Worm (Caenorhabditis elegans) whole organism, young adult: ENCODE measurements around the gene kel-1.

Experiments used
- C06A6.2 ChIP-seq: fragments of 200-800 bp; sonication (Bioruptor generic); conservative IDR thresholded peaks from 2 replicates; pipeline ENCODE4 v1.3.6; 2022; ENCODE audit warnings: missing genetic modification characterization, missing compliant biosample characterization
- C17E4.6 ChIP-seq: fragments of 200-800 bp; sonication (Bioruptor generic); IDR thresholded peaks from 2 replicates; pipeline ENCODE4 v1.3.6; 2022; ENCODE audit warnings: missing genetic modification reagents, missing genetic modification characterization, missing compliant biosample characterization
- D2030.7 ChIP-seq: fragments of 200-800 bp; sonication (Bioruptor generic); IDR thresholded peaks from 2 replicates; pipeline ENCODE4 v1.3.6; 2022; ENCODE audit warnings: missing genetic modification reagents, missing genetic modification characterization, missing compliant biosample characterization
- F22D6.2 ChIP-seq: sonication (generic microtip); optimal IDR thresholded peaks from 2 replicates; lab custom pipeline; 2016; ENCODE audit warnings: mild to moderate bottlenecking, missing genetic modification characterization, missing compliant biosample characterization
- F37B4.10 ChIP-seq: fragments of 200-800 bp; sonication (Bioruptor generic); IDR thresholded peaks from 2 replicates; pipeline ENCODE4 v1.3.6; 2022; ENCODE audit warnings: missing genetic modification characterization, missing compliant biosample characterization
- K12H6.12 ChIP-seq: fragments of 200-800 bp; sonication (Bioruptor generic); optimal IDR thresholded peaks from 2 replicates; lab custom pipeline; 2018; ENCODE audit warnings: mild to moderate bottlenecking, missing genetic modification characterization, missing compliant biosample characterization
- T07F8.4 ChIP-seq: sonication (generic microtip); optimal IDR thresholded peaks from 2 replicates; lab custom pipeline; 2016; ENCODE audit warnings: mild to moderate bottlenecking, missing genetic modification characterization, moderate library complexity, missing compliant biosample characterization
- Y67H2A.10 ChIP-seq: fragments of 200-800 bp; sonication (Bioruptor generic); conservative IDR thresholded peaks from 2 replicates; pipeline ENCODE4 v1.3.6; 2022; ENCODE audit warnings: missing genetic modification reagents, missing genetic modification characterization, missing compliant biosample characterization
- aptf-3 ChIP-seq: fragments of 200-800 bp; sonication (Bioruptor generic); IDR thresholded peaks from 2 replicates; pipeline ENCODE4 v1.3.6; 2022; ENCODE audit warnings: missing genetic modification characterization, missing compliant biosample characterization
- atf-7 ChIP-seq: sonication (generic microtip); optimal IDR thresholded peaks from 2 replicates; lab custom pipeline; 2017; ENCODE audit warnings: mild to moderate bottlenecking, missing genetic modification characterization, missing compliant biosample characterization
- athp-1 ChIP-seq: sonication (generic microtip); optimal IDR thresholded peaks from 2 replicates; lab custom pipeline; 2017; ENCODE audit warnings: mild to moderate bottlenecking, missing genetic modification characterization, missing compliant biosample characterization
- attf-3 ChIP-seq: fragments of 200-800 bp; sonication (Bioruptor generic); conservative IDR thresholded peaks from 2 replicates; pipeline ENCODE4 v1.3.6; 2022; ENCODE audit warnings: missing genetic modification reagents, missing genetic modification characterization, missing compliant biosample characterization
- cebp-1 ChIP-seq, 2 experiments: fragments of 200-800 bp in 1 of 2; sonication (Bioruptor generic) in 1 of 2; sonication (generic microtip) in 1 of 2; IDR thresholded peaks in 1 of 2; optimal IDR thresholded peaks in 1 of 2; 2 replicates each; pipeline versions ENCODE4 v1.3.6 to Lab custom; 2017 to 2022; ENCODE audit warnings: missing compliant biosample characterization in 2 of 2, missing genetic modification characterization in 2 of 2, mild to moderate bottlenecking in 1 of 2, missing genetic modification reagents in 1 of 2, moderate library complexity in 1 of 2
- ceh-100 ChIP-seq: fragments of 200-800 bp; sonication (Bioruptor generic); IDR thresholded peaks from 2 replicates; pipeline ENCODE4 v1.3.6; 2022; ENCODE audit warnings: missing genetic modification reagents, missing genetic modification characterization, missing compliant biosample characterization
- dpff-1 ChIP-seq: sonication (generic microtip); optimal IDR thresholded peaks from 2 replicates; lab custom pipeline; 2017; ENCODE audit warnings: mild to moderate bottlenecking, missing genetic modification characterization, missing compliant biosample characterization
- fkh-3 ChIP-seq: sonication (generic microtip); optimal IDR thresholded peaks from 2 replicates; lab custom pipeline; 2016; ENCODE audit warnings: mild to moderate bottlenecking, missing genetic modification characterization, missing compliant biosample characterization
- hlh-26 ChIP-seq: fragments of 200-800 bp; sonication (Bioruptor generic); conservative IDR thresholded peaks from 2 replicates; pipeline ENCODE4 v1.3.6; 2022; ENCODE audit warnings: missing genetic modification reagents, missing genetic modification characterization, missing compliant biosample characterization
- hmg-1.2 ChIP-seq: fragments of 200-800 bp; sonication (Bioruptor generic); IDR thresholded peaks from 2 replicates; pipeline ENCODE4 v1.3.6; 2022; ENCODE audit warnings: missing genetic modification reagents, missing genetic modification characterization, missing compliant biosample characterization
- hsf-1 ChIP-seq: fragments of 200-800 bp; sonication (Bioruptor generic); IDR thresholded peaks from 2 replicates; pipeline ENCODE4 v1.3.6; 2022; ENCODE audit warnings: missing genetic modification reagents, missing genetic modification characterization, missing compliant biosample characterization
- lin-26 ChIP-seq: fragments of 200-800 bp; sonication (Bioruptor generic); IDR thresholded peaks from 2 replicates; pipeline ENCODE4 v1.3.6; 2022; ENCODE audit warnings: missing genetic modification reagents, missing genetic modification characterization, missing compliant biosample characterization
- madf-6 ChIP-seq: fragments of 200-800 bp; sonication (Bioruptor generic); IDR thresholded peaks from 2 replicates; pipeline ENCODE4 v1.3.6; 2022; ENCODE audit warnings: missing genetic modification reagents, missing genetic modification characterization, missing compliant biosample characterization
- nfya-1 ChIP-seq: sonication (generic microtip); optimal IDR thresholded peaks from 2 replicates; lab custom pipeline; 2017; ENCODE audit warnings: antibody characterized with exemption, missing compliant biosample characterization, missing genetic modification characterization, borderline replicate concordance; ENCODE audit not compliant: insufficient read depth
- nfya-2 ChIP-seq: fragments of 200-800 bp; sonication (Bioruptor generic); IDR thresholded peaks from 2 replicates; pipeline ENCODE4 v1.3.6; 2022; ENCODE audit warnings: missing genetic modification reagents, missing genetic modification characterization, missing compliant biosample characterization
- nhr-179 ChIP-seq: sonication (generic microtip); optimal IDR thresholded peaks from 2 replicates; lab custom pipeline; 2016; ENCODE audit warnings: mild to moderate bottlenecking, missing genetic modification characterization, missing compliant biosample characterization
- nhr-80 ChIP-seq: sonication (generic microtip); optimal IDR thresholded peaks from 2 replicates; lab custom pipeline; 2016; ENCODE audit warnings: missing genetic modification characterization, missing compliant biosample characterization
- pbrm-1 ChIP-seq: fragments of 200-800 bp; sonication (Bioruptor generic); IDR thresholded peaks from 2 replicates; pipeline ENCODE4 v1.3.6; 2022; ENCODE audit warnings: missing genetic modification reagents, missing genetic modification characterization, missing compliant biosample characterization
- pha-4 ChIP-seq: fragments of 150-350 bp; sonication (generic microtip); optimal IDR thresholded peaks from 2 replicates; lab custom pipeline; 2014; ENCODE audit warnings: missing biosample characterization, missing genetic modification reagents, missing genetic modification characterization
- rec-8 ChIP-seq, 2 experiments: sonication (generic microtip); optimal IDR thresholded peaks; 2 replicates each; lab custom pipeline; 2016; ENCODE audit warnings: mild to moderate bottlenecking in 2 of 2, missing genetic modification characterization in 2 of 2, missing genetic modification reagents in 2 of 2, missing genotype in 2 of 2, missing biosample characterization in 1 of 2, missing compliant biosample characterization in 1 of 2, moderate library complexity in 1 of 2
- repo-1 ChIP-seq: sonication (generic microtip); optimal IDR thresholded peaks from 2 replicates; lab custom pipeline; 2017; ENCODE audit warnings: mild to moderate bottlenecking, missing genetic modification characterization, missing compliant biosample characterization
- sdz-38 ChIP-seq: sonication (generic microtip); optimal IDR thresholded peaks from 2 replicates; lab custom pipeline; 2016; ENCODE audit warnings: missing genotype, missing genetic modification characterization, missing compliant biosample characterization
- sea-2 ChIP-seq: fragments of 200-800 bp; sonication (Bioruptor generic); IDR thresholded peaks from 2 replicates; pipeline ENCODE4 v1.3.6; 2022; ENCODE audit warnings: missing genetic modification characterization, missing compliant biosample characterization
- snpc-1.1 ChIP-seq: sonication (generic microtip); optimal IDR thresholded peaks from 2 replicates; lab custom pipeline; 2017; ENCODE audit warnings: missing genetic modification characterization, mild to moderate bottlenecking, missing compliant biosample characterization, antibody characterized with exemption, moderate library complexity, missing genotype, missing genetic modification reagents; ENCODE audit not compliant: insufficient read depth
- snpc-3.4 ChIP-seq: sonication (generic microtip); optimal IDR thresholded peaks from 2 replicates; lab custom pipeline; 2017; ENCODE audit warnings: missing genetic modification characterization, mild to moderate bottlenecking, missing compliant biosample characterization, antibody characterized with exemption, moderate library complexity, missing genotype, missing genetic modification reagents
- somi-1 ChIP-seq: fragments of 200-800 bp; sonication (Bioruptor generic); optimal IDR thresholded peaks from 2 replicates; lab custom pipeline; 2018; ENCODE audit warnings: mild to moderate bottlenecking, missing genetic modification characterization, missing compliant biosample characterization
- sptf-2 ChIP-seq: fragments of 200-800 bp; sonication (Bioruptor generic); optimal IDR thresholded peaks from 2 replicates; lab custom pipeline; 2018; ENCODE audit warnings: mild to moderate bottlenecking, missing genetic modification characterization, missing compliant biosample characterization
- tlf-1 ChIP-seq: fragments of 200-800 bp; sonication (Bioruptor generic); optimal IDR thresholded peaks from 2 replicates; lab custom pipeline; 2018; ENCODE audit warnings: mild to moderate bottlenecking, missing genetic modification characterization, missing compliant biosample characterization
- unc-62 ChIP-seq: fragments of 150-350 bp; optimal IDR thresholded peaks from 2 replicates; lab custom pipeline; 2014; ENCODE audit warnings: missing biosample characterization, missing genetic modification reagents, missing genetic modification characterization
- xnd-1 ChIP-seq: sonication (generic microtip); optimal IDR thresholded peaks from 2 replicates; lab custom pipeline; 2016; ENCODE audit warnings: missing genotype, missing genetic modification reagents, missing genetic modification characterization, missing compliant biosample characterization
- zfh-2 ChIP-seq: fragments of 200-800 bp; sonication (Bioruptor generic); conservative IDR thresholded peaks from 2 replicates; pipeline ENCODE4 v1.3.6; 2022; ENCODE audit warnings: missing genetic modification reagents, missing genetic modification characterization, missing compliant biosample characterization
- ztf-22 ChIP-seq: fragments of 200-800 bp; sonication (Bioruptor generic); optimal IDR thresholded peaks from 2 replicates; lab custom pipeline; 2018; ENCODE audit warnings: mild to moderate bottlenecking, missing genetic modification characterization, moderate library complexity, missing compliant biosample characterization
- ztf-26 ChIP-seq: sonication (generic microtip); optimal IDR thresholded peaks from 2 replicates; lab custom pipeline; 2017; ENCODE audit warnings: missing genetic modification characterization, missing compliant biosample characterization
- ztf-6 ChIP-seq: fragments of 200-800 bp; sonication (Bioruptor generic); IDR thresholded peaks from 2 replicates; pipeline ENCODE4 v1.3.6; 2022; ENCODE audit warnings: missing genetic modification reagents, missing genetic modification characterization, missing compliant biosample characterization

kel-1 gene

DNA sequence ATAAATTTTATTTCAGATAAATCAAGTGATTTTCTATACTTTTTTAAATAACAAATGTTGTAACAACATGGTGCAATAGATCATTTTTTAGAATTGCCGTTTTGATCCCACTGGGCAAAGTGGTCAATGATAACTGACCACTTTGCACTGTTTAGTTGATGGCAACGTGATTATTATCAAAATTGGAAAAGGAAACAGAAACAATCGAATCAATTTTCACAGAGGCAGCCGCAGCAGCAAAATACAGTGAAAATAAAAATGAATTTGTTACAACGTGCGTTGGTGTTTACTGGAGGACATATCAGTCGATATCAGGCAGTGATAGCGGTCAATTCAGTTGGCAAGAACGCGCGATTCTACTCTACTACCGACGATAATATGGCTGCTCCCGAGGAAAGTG, 17.0 kb downstream of the kel-1 start, which contains the start of gene VF13D12L.3:
VF13D12L.3 (plus strand) TSS at position 223 of the 400 bp plus-strand sequence.
- no peak for TF ChIP-seq K12H6.12 (tag; lab: Kevin White, UChicago)
- no peak for TF ChIP-seq nfya-2 (GFP tag; lab: Robert Waterston, UW)
- TF ChIP-seq nhr-179, result no peak
- TF ChIP-seq unc-62 (GFP tag; lab: Kevin White, UChicago), result no peak
- TF ChIP-seq hsf-1 (GFP tag; lab: Robert Waterston, UW), result 0 out of 2 replicates have a peak, but pooled peaks have one; percentile 10
- no peak for TF ChIP-seq dpff-1
- TF ChIP-seq C17E4.6 (GFP tag; lab: Robert Waterston, UW), result no peak
- TF ChIP-seq F37B4.10 (GFP tag; lab: Robert Waterston, UW), result no peak
- TF ChIP-seq C06A6.2 (GFP tag; lab: Robert Waterston, UW), result no peak
- no peak for TF ChIP-seq nfya-1 (tag; lab: Kevin White, UChicago)
- TF ChIP-seq nhr-80 (tag; lab: Kevin White, UChicago), result peak; percentile 60
- no peak for TF ChIP-seq atf-7 (tag; lab: Kevin White, UChicago)
- TF ChIP-seq Y67H2A.10 (GFP tag; lab: Robert Waterston, UW), result no peak

DNA sequence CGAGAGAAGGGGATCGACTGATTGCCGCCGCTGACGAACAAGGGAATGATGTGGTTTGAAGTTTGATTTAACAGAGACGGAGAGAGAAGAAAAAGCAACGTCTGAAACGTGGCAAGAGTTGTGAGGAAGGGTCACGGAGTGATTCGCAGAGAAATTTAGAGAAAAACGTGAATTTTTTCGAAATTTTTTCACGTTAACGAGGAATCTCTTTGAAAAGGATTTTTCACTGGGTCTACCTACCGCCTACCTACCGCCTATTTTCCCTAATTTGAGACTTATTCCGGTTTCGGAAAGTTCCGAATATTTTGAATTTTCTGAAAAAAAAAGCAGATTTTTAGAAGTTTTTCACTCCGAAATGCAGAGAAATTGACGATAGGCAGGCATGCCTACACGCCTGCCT, 20.7 kb downstream of the kel-1 start, which contains the start of gene fcmt-1:
fcmt-1 (minus strand) TSS at position 101 of the 400 bp plus-strand sequence.
- no peak for TF ChIP-seq madf-6
- TF ChIP-seq attf-3, result no peak

DNA sequence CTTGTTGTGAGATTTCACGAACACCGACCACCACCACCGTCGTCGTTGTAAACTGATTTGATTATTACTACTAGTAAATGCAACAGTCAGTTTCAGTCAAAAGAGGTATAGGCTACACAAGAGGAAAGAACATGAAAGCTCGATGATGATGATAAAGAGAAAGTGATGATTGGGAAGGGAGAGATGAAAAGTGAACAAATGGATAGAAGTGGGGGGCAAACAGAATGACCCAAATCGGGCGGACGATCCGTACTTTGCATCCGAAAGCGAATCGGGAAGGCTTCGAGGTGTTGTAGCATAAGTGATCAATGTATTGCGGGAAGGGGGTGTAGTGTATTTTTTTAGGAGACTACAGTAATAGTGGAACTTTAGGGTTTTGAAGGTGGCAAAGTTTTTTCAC, 22.0 kb downstream of the kel-1 start:
- no peak for TF ChIP-seq ztf-22 (GFP tag; lab: Kevin White, UChicago)
- no peak for TF ChIP-seq tlf-1
- TF ChIP-seq lin-26 (GFP tag; lab: Robert Waterston, UW), result no peak

DNA sequence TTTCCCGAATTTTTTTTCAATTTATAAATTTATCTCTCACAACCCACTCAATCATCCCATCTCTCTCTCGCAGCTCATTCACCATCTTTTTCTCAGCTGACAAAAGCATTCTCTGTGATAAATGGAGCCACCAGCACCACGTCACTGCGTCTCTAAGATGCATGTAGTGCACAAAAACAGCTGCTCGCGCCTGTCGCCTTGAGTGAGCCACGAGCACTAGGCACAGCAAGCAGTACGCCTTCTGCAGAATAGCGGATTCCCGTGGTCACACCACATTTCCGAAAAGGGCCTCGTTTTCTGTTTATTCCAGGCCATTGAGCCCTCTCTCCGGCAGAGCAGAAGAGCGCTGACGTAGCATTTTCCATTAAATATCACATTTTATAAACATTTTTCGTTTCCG, 24.8 kb downstream of the kel-1 start, which contains the start of gene F13D12.10:
F13D12.10 (plus strand) TSS at position 231 of the 400 bp plus-strand sequence.
- TF ChIP-seq zfh-2 (GFP tag; lab: Robert Waterston, UW), result peak; percentile 75
- TF ChIP-seq sptf-2 (GFP tag; lab: Kevin White, UChicago), result no peak
- TF ChIP-seq cebp-1 (GFP tag; IDR thresholded peaks at IDR 0.05; lab: Robert Waterston, UW), result no peak
- TF ChIP-seq cebp-1 (tag; optimal IDR thresholded peaks at IDR 0.05; lab: Kevin White, UChicago), result peak; percentile 6
- TF ChIP-seq ztf-26, result no peak
- TF ChIP-seq somi-1, result peak; percentile 47

DNA sequence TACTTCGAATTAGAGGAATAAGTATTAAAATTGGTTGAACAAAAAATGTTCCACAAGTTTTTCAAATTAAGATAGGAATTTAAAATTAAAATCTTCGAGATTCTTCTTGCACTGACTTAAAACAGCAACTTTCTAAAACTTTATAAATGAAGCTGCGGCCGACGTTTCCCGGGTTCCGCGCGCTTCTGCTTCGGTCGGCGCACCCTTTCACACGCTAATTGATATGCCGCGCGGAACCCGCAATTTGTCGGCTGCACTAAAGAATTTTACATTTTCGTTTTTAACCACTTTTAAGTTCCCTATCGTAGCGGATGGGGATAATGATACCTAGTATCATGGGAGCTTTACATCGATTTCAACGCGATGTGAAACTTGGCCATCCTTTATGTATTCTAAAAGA, 26.0 kb downstream of the kel-1 start:
- TF ChIP-seq C17E4.6 (GFP tag; lab: Robert Waterston, UW) (no peak), ztf-6 (GFP tag; lab: Robert Waterston, UW) (no peak), dpff-1 (no peak), hlh-26 (GFP tag; lab: Robert Waterston, UW) (no peak), athp-1 (no peak), D2030.7 (GFP tag; lab: Robert Waterston, UW) (no peak), C06A6.2 (GFP tag; lab: Robert Waterston, UW) (no peak), xnd-1 (tag; lab: Kevin White, UChicago) (no peak), T07F8.4 (tag; lab: Kevin White, UChicago) (no peak), sea-2 (GFP tag; lab: Robert Waterston, UW) (no peak), pha-4 (no peak), fkh-3 (no peak), F22D6.2 (tag; lab: Kevin White, UChicago) (no peak), rec-8 (tag; optimal IDR thresholded peaks at IDR 0.05; lab: Kevin White, UChicago) (no peak), sdz-38 (tag; lab: Kevin White, UChicago) (no peak), unc-62 (GFP tag; lab: Kevin White, UChicago) (no peak), snpc-3.4 (tag; lab: Kevin White, UChicago) (peak; percentile 33), hmg-1.2 (peak; percentile 56), tlf-1 (no peak), ceh-100 (GFP tag; lab: Robert Waterston, UW) (no peak), snpc-1.1 (tag; lab: Kevin White, UChicago) (peak; percentile 84), pbrm-1 (no peak), repo-1 (tag; lab: Kevin White, UChicago) (no peak), aptf-3 (GFP tag; lab: Robert Waterston, UW) (no peak)
